Fruit fly (Drosophila melanogaster) whole organism, pupa: Measurements from ENCODE around the gene comm3.
A peak's percentile ranks its signal among the peaks of the same experiment; 100 is the strongest.

Source experiments
- CG12605 ChIP-seq: fragments of 200-800 bp; sonication (Bioruptor generic); IDR thresholded peaks from 2 replicates; pipeline ENCODE4 v1.3.6; 2022; ENCODE audit warnings: missing biosample characterization, missing genetic modification characterization
- CG13204 ChIP-seq: fragments of 200-800 bp; sonication (Bioruptor generic); optimal IDR thresholded peaks from 2 replicates; lab custom pipeline; 2018; ENCODE audit warnings: missing biosample characterization, mild to moderate bottlenecking, missing genetic modification characterization, moderate library complexity
- CG15710 ChIP-seq: fragments of 200-800 bp; sonication (Bioruptor generic); optimal IDR thresholded peaks from 2 replicates; lab custom pipeline; 2018; ENCODE audit warnings: missing biosample characterization, mild to moderate bottlenecking, missing genetic modification characterization, moderate library complexity
- CG17806 ChIP-seq: fragments of 200-800 bp; sonication (Bioruptor generic); optimal IDR thresholded peaks from 2 replicates; lab custom pipeline; 2018; ENCODE audit warnings: missing biosample characterization, mild to moderate bottlenecking, missing genetic modification characterization, moderate library complexity
- CG32121 ChIP-seq: fragments of 200-800 bp; sonication (Bioruptor generic); IDR thresholded peaks from 2 replicates; pipeline ENCODE4 v1.3.6; 2022; ENCODE audit warnings: missing biosample characterization, missing genetic modification characterization
- CG34367 ChIP-seq: fragments of 200-800 bp; sonication (Bioruptor generic); optimal IDR thresholded peaks from 2 replicates; lab custom pipeline; 2018; ENCODE audit warnings: missing biosample characterization, mild to moderate bottlenecking, missing genetic modification characterization
- CG8159 ChIP-seq: fragments of 200-800 bp; sonication (Bioruptor generic); optimal IDR thresholded peaks from 3 replicates; lab custom pipeline; 2018; ENCODE audit warnings: missing biosample characterization, mild to moderate bottlenecking, missing genetic modification characterization, moderate library complexity
- CG8301 ChIP-seq: fragments of 200-800 bp; sonication (Bioruptor generic); optimal IDR thresholded peaks from 2 replicates; lab custom pipeline; 2018; ENCODE audit warnings: missing biosample characterization, mild to moderate bottlenecking, missing genetic modification characterization
- CG9948 ChIP-seq: fragments of 200-800 bp; sonication (Bioruptor generic); optimal IDR thresholded peaks from 2 replicates; lab custom pipeline; 2018; ENCODE audit warnings: missing biosample characterization, mild to moderate bottlenecking, missing genetic modification characterization, moderate library complexity
- EcR ChIP-seq: fragments of 200-800 bp; sonication (Bioruptor generic); optimal IDR thresholded peaks from 3 replicates; lab custom pipeline; 2019; ENCODE audit warnings: missing biosample characterization, missing genetic modification characterization, mild to moderate bottlenecking, moderate library complexity, missing genetic modification reagents
- Snoo ChIP-seq: fragments of 200-800 bp; sonication (Bioruptor generic); optimal IDR thresholded peaks from 3 replicates; lab custom pipeline; 2017; ENCODE audit warnings: missing biosample characterization, mild to moderate bottlenecking, missing genetic modification characterization, inconsistent platforms
- gl ChIP-seq: fragments of 200-800 bp; sonication (Bioruptor generic); optimal IDR thresholded peaks from 2 replicates; lab custom pipeline; 2018; ENCODE audit warnings: missing biosample characterization, mild to moderate bottlenecking, missing genetic modification characterization

- peak; percentile 64 for TF ChIP-seq CG17806
- no peak for TF ChIP-seq CG12605 (GFP tag; lab: Robert Waterston, UW)
- TF ChIP-seq CG8159: peak; percentile 57
- TF ChIP-seq CG13204 (GFP tag; lab: Kevin White, UChicago): no peak
- no peak for TF ChIP-seq Snoo (tag; lab: Kevin White, UChicago)
- TF ChIP-seq CG34367: peak; percentile 25
- TF ChIP-seq CG15710 (tag; lab: Kevin White, UChicago): peak; percentile 38
- TF ChIP-seq CG9948 (tag; lab: Kevin White, UChicago): peak; percentile 32
- TF ChIP-seq CG32121 (GFP tag; lab: Robert Waterston, UW): no peak
- TF ChIP-seq gl (tag; lab: Kevin White, UChicago): no peak
- no peak for TF ChIP-seq EcR (GFP tag; lab: Kevin White, UChicago)
- no peak for TF ChIP-seq CG8301
Measured at dm6 chr3L:15595980-15596379, 51.6 kb downstream of the comm3 start.
